Worm (Caenorhabditis elegans) whole organism, L4 larva: ENCODE data around the gene fipr-16.

Source experiments
- ces-1 ChIP-seq: fragments of 150-350 bp; sonication (generic microtip); optimal IDR thresholded peaks from 4 replicates; lab custom pipeline; 2014; ENCODE audit warnings: missing biosample characterization, missing genetic modification reagents, missing genetic modification characterization
- egl-27 ChIP-seq: sonication (generic microtip); optimal IDR thresholded peaks from 3 replicates; lab custom pipeline; 2017; ENCODE audit warnings: missing biosample characterization, missing genetic modification reagents, missing genetic modification characterization
- fkh-10 ChIP-seq: fragments of 150-350 bp; optimal IDR thresholded peaks from 2 replicates; lab custom pipeline; 2014; ENCODE audit warnings: missing biosample characterization, missing genetic modification reagents, missing genetic modification characterization
- lir-3 ChIP-seq: sonication (generic microtip); optimal IDR thresholded peaks from 2 replicates; lab custom pipeline; 2016; ENCODE audit warnings: mild to moderate bottlenecking, missing genetic modification characterization, missing compliant biosample characterization
- nhr-10 ChIP-seq: fragments of 150-350 bp; optimal IDR thresholded peaks from 2 replicates; lab custom pipeline; 2014; ENCODE audit warnings: missing biosample characterization, missing genetic modification characterization
- nhr-237 ChIP-seq: sonication (generic microtip); optimal IDR thresholded peaks from 2 replicates; lab custom pipeline; 2017; ENCODE audit warnings: missing biosample characterization, missing genetic modification characterization
- nhr-28 ChIP-seq: fragments of 150-350 bp; optimal IDR thresholded peaks from 2 replicates; lab custom pipeline; 2014; ENCODE audit warnings: missing biosample characterization, missing genetic modification characterization
- pha-4 ChIP-seq, 2 experiments: fragments of 150-350 bp in 1 of 2; fragments of 200-800 bp in 1 of 2; sonication (Bioruptor generic) in 1 of 2; IDR thresholded peaks in 1 of 2; optimal IDR thresholded peaks in 1 of 2; 2 replicates each; pipeline versions ENCODE4 v1.3.6 to Lab custom; 2014 to 2022; ENCODE audit warnings: missing genetic modification characterization in 2 of 2, missing genetic modification reagents in 2 of 2, missing biosample characterization in 1 of 2, missing compliant biosample characterization in 1 of 2
- skn-1 ChIP-seq: fragments of 150-350 bp; optimal IDR thresholded peaks from 2 replicates; lab custom pipeline; 2014; ENCODE audit warnings: missing biosample characterization, missing genetic modification characterization
- snpc-1.2 ChIP-seq: fragments of 200-800 bp; sonication (Bioruptor generic); IDR thresholded peaks from 2 replicates; pipeline ENCODE4 v1.3.6; 2022; ENCODE audit warnings: missing genetic modification reagents, missing genetic modification characterization, missing compliant biosample characterization
- unc-130 ChIP-seq: sonication (generic microtip); optimal IDR thresholded peaks from 2 replicates; lab custom pipeline; 2016; ENCODE audit warnings: missing genetic modification reagents, missing genetic modification characterization, missing compliant biosample characterization
- unc-39 ChIP-seq: sonication (generic microtip); optimal IDR thresholded peaks from 2 replicates; lab custom pipeline; 2017; ENCODE audit warnings: missing biosample characterization, missing genetic modification characterization
- zag-1 ChIP-seq: fragments of 150-350 bp; optimal IDR thresholded peaks from 2 replicates; lab custom pipeline; 2014; ENCODE audit warnings: missing biosample characterization, missing genetic modification characterization

DNA sequence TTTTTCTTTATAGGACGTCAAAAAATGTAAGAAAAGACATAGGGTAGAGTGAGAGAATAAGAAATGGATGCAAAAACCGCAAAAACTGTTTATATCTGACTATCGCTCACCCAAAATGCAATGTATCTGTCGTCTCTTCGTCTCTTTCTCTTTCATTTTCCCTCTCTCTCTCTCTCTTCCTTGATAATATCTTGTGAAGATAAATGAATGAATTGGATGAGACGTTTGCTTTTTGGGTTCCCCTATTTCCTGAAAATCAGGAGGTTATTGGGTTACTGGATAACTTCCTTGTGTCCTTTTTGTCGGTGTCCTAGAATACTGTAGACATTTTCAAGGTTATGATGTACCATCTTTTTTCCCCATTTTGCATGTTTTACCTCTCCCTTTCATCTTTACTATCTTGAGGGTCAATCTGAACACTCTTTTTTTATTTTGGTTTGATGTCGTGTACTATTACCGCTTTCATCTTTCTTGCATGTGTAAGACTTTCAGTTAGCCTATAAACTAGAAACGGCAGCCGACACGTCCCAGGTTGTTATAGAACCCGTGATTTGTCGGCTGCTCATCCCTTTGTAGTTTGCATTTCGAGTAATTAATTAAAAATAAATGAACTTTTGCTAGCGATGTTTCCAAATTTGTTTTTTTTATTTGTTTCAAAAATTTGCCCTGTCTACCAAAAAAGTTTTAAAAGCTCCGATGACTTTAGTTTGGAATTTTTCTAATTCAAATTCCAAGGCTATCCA, 15.3 kb downstream of the fipr-16 start:
- TF ChIP-seq unc-39 (tag; lab: Kevin White, UChicago) (no peak), pha-4 (GFP tag; IDR thresholded peaks at IDR 0.05; lab: Robert Waterston, UW) (no peak), pha-4 (tag; optimal IDR thresholded peaks at IDR 0.05; lab: Kevin White, UChicago) (no peak), nhr-237 (tag; lab: Kevin White, UChicago) (no peak), nhr-10 (tag; lab: Kevin White, UChicago) (no peak), snpc-1.2 (GFP tag; lab: Robert Waterston, UW) (no peak), lir-3 (no peak), ces-1 (GFP tag; lab: Kevin White, UChicago) (no peak), skn-1 (tag; lab: Kevin White, UChicago) (no peak), zag-1 (tag; lab: Kevin White, UChicago) (no peak), unc-130 (no peak), egl-27 (tag; lab: Kevin White, UChicago) (no peak), nhr-28 (peak; percentile 15), fkh-10 (GFP tag; lab: Kevin White, UChicago) (no peak)
